Worm (Caenorhabditis elegans): ENCODE data around the gene R05H5.3.
A peak's percentile ranks its signal among the peaks of the same experiment; 100 is the strongest.

Gene R05H5.3

DNA sequence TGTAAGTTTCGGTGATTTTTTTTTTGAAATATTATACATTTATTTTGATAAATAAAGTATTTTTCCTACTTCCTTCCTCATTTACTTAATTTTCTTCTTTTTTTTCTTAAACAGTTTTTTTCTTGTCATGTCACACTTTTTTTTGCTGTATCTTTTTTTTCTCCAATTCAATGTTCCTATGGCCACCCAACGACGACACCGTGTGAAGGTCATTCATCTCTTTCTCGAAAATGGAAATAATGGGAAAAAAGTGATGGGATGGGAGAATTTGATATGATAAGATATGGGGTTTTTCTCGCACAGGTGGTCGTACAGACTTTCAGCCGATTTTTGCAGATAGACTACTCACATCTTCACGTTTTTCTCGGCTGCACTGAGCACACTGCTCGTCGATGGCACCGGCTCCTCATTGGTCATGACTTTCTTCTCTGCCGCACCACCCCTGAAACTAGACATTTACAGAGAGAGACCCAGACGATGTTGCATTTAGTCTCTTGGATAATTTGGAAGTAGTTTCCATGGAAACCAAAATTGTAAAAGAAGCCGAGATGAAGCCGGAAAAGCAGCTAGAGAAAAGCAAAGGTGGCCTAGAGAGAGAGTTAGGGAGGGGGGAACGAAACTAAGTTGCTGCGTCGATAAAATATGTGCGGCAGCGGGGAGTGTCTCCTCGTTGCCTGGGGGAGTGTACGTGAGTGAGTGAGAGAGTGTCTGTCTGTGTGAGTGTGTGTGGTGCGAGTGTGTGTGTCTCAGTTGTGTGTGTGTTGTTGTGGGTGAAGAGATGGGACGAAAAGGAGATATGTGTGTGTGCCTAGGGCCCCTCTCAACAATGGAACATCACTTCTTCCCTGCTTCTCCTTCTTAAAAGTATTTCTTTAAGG lies 28.3 kb upstream of the R05H5.3 start, which contains the start of gene daf-19 (continued):
- TF ChIP-seq unc-130 (GFP tag; optimal IDR thresholded peaks at IDR 0.05) (no peak), lin-1 (GFP tag; IDR thresholded peaks at IDR 0.05) (no peak; the same call in 1 of the 2 replicates), cey-2 (tag; optimal IDR thresholded peaks at IDR 0.05; ENCODE audit: borderline replicate concordance, insufficient read depth) (peak; percentile 68), attf-4 (tag; optimal IDR thresholded peaks at IDR 0.05) (no peak), daf-16 (GFP tag; optimal IDR thresholded peaks at IDR 0.05) (no peak), daf-16 (tag; optimal IDR thresholded peaks at IDR 0.05) (peak; percentile 43), nhr-76 (tag; optimal IDR thresholded peaks at IDR 0.05) (no peak), ceh-28 (tag; optimal IDR thresholded peaks at IDR 0.05) (no peak), hlh-30 (tag; optimal IDR thresholded peaks at IDR 0.05; ENCODE audit: insufficient read depth) (peak; percentile 57), Y48G9A.11 (GFP tag; IDR thresholded peaks at IDR 0.05) (no peak), zfp-2 (tag; optimal IDR thresholded peaks at IDR 0.05) (no peak), arid-1 (GFP tag; conservative IDR thresholded peaks at IDR 0.05) (no peak; the same call in 1 of the 2 replicates), ceh-20 (GFP tag; IDR thresholded peaks at IDR 0.05) (no peak), daf-12 (tag; optimal IDR thresholded peaks at IDR 0.05) (no peak), vab-7 (GFP tag; IDR thresholded peaks at IDR 0.05) (no peak), mdl-1 (tag; optimal IDR thresholded peaks at IDR 0.05) (peak in 1 of 2 experiments; percentile 40), dmd-6 (GFP tag; IDR thresholded peaks at IDR 0.05) (peak; percentile 42), R02D3.7 (tag; optimal IDR thresholded peaks at IDR 0.05) (no peak), hlh-11 (tag; optimal IDR thresholded peaks at IDR 0.05) (peak; percentile 50), nhr-6 (tag; optimal IDR thresholded peaks at IDR 0.05) (peak; percentile 32), ztf-7 (tag; optimal IDR thresholded peaks at IDR 0.05) (no peak), lin-13 (GFP tag; optimal IDR thresholded peaks at IDR 0.05) (peak; percentile 14), spr-3 (GFP tag; optimal IDR thresholded peaks at IDR 0.05) (no peak), mes-2 (tag; optimal IDR thresholded peaks at IDR 0.05; ENCODE audit: poor library complexity, severe bottlenecking) (peak; percentile 65), pqm-1 (tag; optimal IDR thresholded peaks at IDR 0.05) (no peak), zfp-3 (GFP tag; conservative IDR thresholded peaks at IDR 0.05) (no peak), madf-9 (GFP tag; conservative IDR thresholded peaks at IDR 0.05) (peak; percentile 22; the same call in 1 of the 2 replicates), nhr-11 (tag; optimal IDR thresholded peaks at IDR 0.05) (peak; percentile 94), egl-27 (tag; optimal IDR thresholded peaks at IDR 0.05) (no peak), T20F7.1 (GFP tag; optimal IDR thresholded peaks at IDR 0.05) (no peak), lin-38 (GFP tag; IDR thresholded peaks at IDR 0.05) (peak; percentile 59), nhr-77 (tag; optimal IDR thresholded peaks at IDR 0.05) (peak; percentile 48)

DNA sequence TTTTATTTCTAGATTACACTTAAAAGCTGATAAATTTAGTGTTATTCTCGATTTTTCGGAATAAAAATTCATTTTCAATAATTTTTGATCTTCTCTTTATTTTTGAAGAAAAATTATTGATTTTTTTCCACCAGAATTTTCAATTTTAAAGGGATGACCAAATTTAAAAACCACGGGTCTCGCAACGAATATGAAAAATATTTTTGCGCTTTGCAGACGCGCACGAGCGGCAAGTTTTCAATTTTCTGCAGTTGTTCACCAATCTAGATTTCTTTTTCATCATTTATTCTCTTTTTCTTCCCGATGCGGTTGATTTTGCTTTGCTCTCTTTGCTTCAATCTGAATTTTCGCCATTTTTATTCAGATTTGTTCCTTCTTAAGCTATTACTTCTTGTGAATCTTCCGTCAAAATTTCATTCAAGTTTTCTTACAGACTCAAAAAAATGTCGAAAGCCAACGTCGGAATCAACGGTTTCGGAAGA lies 26.5 kb upstream of the R05H5.3 start, which contains the start of gene gpd-4:
Gene gpd-4 (plus strand): TSS at position 432 of the 482 bp plus-strand sequence.
- no peak for TF ChIP-seq mdt-29 (GFP tag; IDR thresholded peaks at IDR 0.05)
- peak; percentile 15 for TF ChIP-seq unc-130 (GFP tag; optimal IDR thresholded peaks at IDR 0.05)
- TF ChIP-seq egl-27 (tag; optimal IDR thresholded peaks at IDR 0.05): no peak
- no peak for TF ChIP-seq zip-2 (tag; optimal IDR thresholded peaks at IDR 0.05)

DNA sequence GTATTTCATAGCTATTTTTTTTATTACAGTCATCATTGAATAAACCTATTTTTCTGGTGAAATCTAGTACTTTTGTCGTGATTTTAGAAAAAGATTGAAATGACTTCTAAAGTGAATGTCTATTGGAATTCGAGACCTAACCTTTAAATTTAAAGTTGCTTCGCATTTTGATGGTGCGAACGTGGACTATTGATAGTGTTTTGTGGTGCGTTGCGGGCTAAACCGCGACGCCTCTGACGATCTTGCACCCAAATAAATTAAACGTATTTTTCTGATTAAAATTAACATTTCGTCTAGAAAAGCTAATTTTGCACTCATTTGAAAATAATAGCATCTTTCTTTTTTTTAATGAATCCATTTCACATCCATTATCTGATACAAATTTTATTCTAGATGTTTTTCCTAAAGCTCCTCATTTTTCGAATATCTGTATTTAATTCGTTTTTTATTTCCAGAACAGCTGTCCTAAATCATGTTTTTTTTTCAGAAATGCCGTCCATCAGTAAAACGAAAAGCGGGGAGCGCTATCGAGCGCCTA lies 24.9 kb upstream of the R05H5.3 start, which contains the start of gene wbp-11:
Gene wbp-11 (plus strand): TSS at position 488 of the 538 bp plus-strand sequence.
- no peak for TF ChIP-seq daf-8 (GFP tag; IDR thresholded peaks at IDR 0.05)
- TF ChIP-seq nhr-11 (tag; optimal IDR thresholded peaks at IDR 0.05): peak; percentile 26
- TF ChIP-seq hif-1 (tag; optimal IDR thresholded peaks at IDR 0.05): no peak
- TF ChIP-seq nhr-237 (tag; optimal IDR thresholded peaks at IDR 0.05): no peak
- peak in 1 of 2 experiments; percentile 24 for TF ChIP-seq lsy-2 (tag; optimal IDR thresholded peaks at IDR 0.05)
- TF ChIP-seq arid-1 (GFP tag; conservative IDR thresholded peaks at IDR 0.05): no peak
- no peak for TF ChIP-seq tag-97 (GFP tag; IDR thresholded peaks at IDR 0.05)
- TF ChIP-seq mdt-29 (GFP tag; IDR thresholded peaks at IDR 0.05): no peak
- TF ChIP-seq spr-3 (GFP tag; optimal IDR thresholded peaks at IDR 0.05): no peak
- no peak for TF ChIP-seq hlh-30 (tag; optimal IDR thresholded peaks at IDR 0.05; ENCODE audit: insufficient read depth)
- TF ChIP-seq mdl-1 (tag; optimal IDR thresholded peaks at IDR 0.05): no peak
- no peak for TF ChIP-seq Y48G9A.11 (GFP tag; IDR thresholded peaks at IDR 0.05)
- no peak for TF ChIP-seq F37D6.2 (tag; optimal IDR thresholded peaks at IDR 0.05)
- TF ChIP-seq ctbp-1 (GFP tag; IDR thresholded peaks at IDR 0.05): no peak
- no peak for TF ChIP-seq madf-5 (GFP tag; IDR thresholded peaks at IDR 0.05)
- peak; percentile 65 for TF ChIP-seq lin-38 (GFP tag; IDR thresholded peaks at IDR 0.05)
- no peak for TF ChIP-seq spr-1 (tag; optimal IDR thresholded peaks at IDR 0.05)
- TF ChIP-seq nhr-48 (tag; optimal IDR thresholded peaks at IDR 0.05): no peak
- no peak for TF ChIP-seq F26F4.8 (GFP tag; conservative IDR thresholded peaks at IDR 0.05)

Measured in whole organism, L4 larva.